Fruit fly (Drosophila melanogaster) whole organism, embryonic: ENCODE results near the gene CG31797.

Source experiments
- B-H2 ChIP-seq: fragments of 200-800 bp; sonication (Bioruptor generic); optimal IDR thresholded peaks from 2 replicates; lab custom pipeline; 2018; ENCODE audit warnings: missing biosample characterization, mild to moderate bottlenecking, missing genetic modification characterization
- Blimp-1 ChIP-seq: fragments of 200-800 bp; sonication (Bioruptor generic); optimal IDR thresholded peaks from 3 replicates; lab custom pipeline; 2018; ENCODE audit warnings: missing biosample characterization, missing genetic modification characterization, mild to moderate bottlenecking, moderate library complexity, missing genetic modification reagents
- CG10274 ChIP-seq: fragments of 200-800 bp; sonication (Bioruptor generic); optimal IDR thresholded peaks from 3 replicates; lab custom pipeline; 2017; ENCODE audit warnings: missing biosample characterization, mild to moderate bottlenecking, missing genetic modification characterization
- CG11093 ChIP-seq: fragments of 200-800 bp; sonication (Bioruptor generic); IDR thresholded peaks from 3 replicates; pipeline ENCODE4 v1.3.6; 2022; ENCODE audit warnings: missing biosample characterization, missing genetic modification characterization
- CG11560 ChIP-seq: fragments of 200-800 bp; sonication (Bioruptor generic); IDR thresholded peaks from 3 replicates; pipeline ENCODE4 v1.3.6; 2022; ENCODE audit warnings: missing biosample characterization, missing genetic modification characterization
- CG13296 ChIP-seq: fragments of 200-800 bp; sonication (Bioruptor generic); optimal IDR thresholded peaks from 3 replicates; lab custom pipeline; 2018; ENCODE audit warnings: missing biosample characterization, mild to moderate bottlenecking, missing genetic modification characterization
- CG13894 ChIP-seq: fragments of 200-800 bp; sonication (Bioruptor generic); optimal IDR thresholded peaks from 3 replicates; lab custom pipeline; 2018; ENCODE audit warnings: missing biosample characterization, mild to moderate bottlenecking, missing genetic modification characterization, moderate library complexity
- CG17612 ChIP-seq: fragments of 200-800 bp; sonication (Bioruptor generic); IDR thresholded peaks from 2 replicates; pipeline ENCODE4 v1.3.6; 2022; ENCODE audit warnings: missing biosample characterization, missing genetic modification characterization
- CG2199 ChIP-seq: fragments of 200-800 bp; sonication (Bioruptor generic); IDR thresholded peaks from 3 replicates; pipeline ENCODE4 v1.3.6; 2022; ENCODE audit warnings: missing biosample characterization, missing genetic modification characterization
- CG32767 ChIP-seq: fragments of 200-800 bp; sonication (Bioruptor generic); IDR thresholded peaks from 2 replicates; pipeline ENCODE4 v1.3.6; 2022; ENCODE audit warnings: missing biosample characterization, missing genetic modification characterization
- CG5245 ChIP-seq: fragments of 200-800 bp; sonication (Bioruptor generic); optimal IDR thresholded peaks from 3 replicates; lab custom pipeline; 2016; ENCODE audit warnings: missing biosample characterization, missing genetic modification characterization
- CG5953 ChIP-seq: fragments of 200-800 bp; sonication (Bioruptor generic); IDR thresholded peaks from 2 replicates; pipeline ENCODE4 v1.3.6; 2022; ENCODE audit warnings: missing biosample characterization, missing genetic modification characterization
- CG7271 ChIP-seq: fragments of 200-800 bp; sonication (Bioruptor generic); optimal IDR thresholded peaks from 2 replicates; lab custom pipeline; 2018; ENCODE audit warnings: missing biosample characterization, mild to moderate bottlenecking, missing genetic modification characterization, moderate library complexity
- CG8388 ChIP-seq: fragments of 200-800 bp; sonication (Bioruptor generic); optimal IDR thresholded peaks from 2 replicates; lab custom pipeline; 2019; ENCODE audit warnings: missing biosample characterization, mild to moderate bottlenecking, missing genetic modification characterization, moderate library complexity
- CG9876 ChIP-seq: fragments of 200-800 bp; sonication (Bioruptor generic); optimal IDR thresholded peaks from 2 replicates; lab custom pipeline; 2016; ENCODE audit warnings: missing biosample characterization, missing genetic modification characterization
- CG9932 ChIP-seq: fragments of 200-800 bp; sonication (Bioruptor generic); IDR thresholded peaks from 2 replicates; pipeline ENCODE4 v1.3.6; 2022; ENCODE audit warnings: missing biosample characterization, missing genetic modification characterization
- D19A ChIP-seq: fragments of 200-800 bp; optimal IDR thresholded peaks from 3 replicates; lab custom pipeline; 2019; ENCODE audit warnings: missing biosample characterization, mild to moderate bottlenecking, missing genetic modification characterization, moderate library complexity
- D19B ChIP-seq: fragments of 200-800 bp; sonication (Bioruptor generic); optimal IDR thresholded peaks from 2 replicates; lab custom pipeline; 2017; ENCODE audit warnings: missing biosample characterization, mild to moderate bottlenecking, missing genetic modification characterization
- Dref ChIP-seq: fragments of 200-800 bp; sonication (Bioruptor generic); IDR thresholded peaks from 2 replicates; pipeline ENCODE4 v1.3.6; 2022; ENCODE audit warnings: missing biosample characterization, missing genetic modification characterization
- Ets97D ChIP-seq: fragments of 200-800 bp; sonication (Bioruptor generic); optimal IDR thresholded peaks from 3 replicates; lab custom pipeline; 2016; ENCODE audit warnings: missing biosample characterization, missing genetic modification characterization
- Gsc ChIP-seq: fragments of 200-800 bp; sonication (Bioruptor generic); IDR thresholded peaks from 2 replicates; pipeline ENCODE4 v1.3.6; 2022; ENCODE audit warnings: missing biosample characterization, missing genetic modification characterization
- HLHmδ ChIP-seq: fragments of 200-800 bp; sonication (Bioruptor generic); optimal IDR thresholded peaks from 2 replicates; lab custom pipeline; 2018; ENCODE audit warnings: missing biosample characterization, mild to moderate bottlenecking, missing genetic modification characterization, moderate library complexity
- Hmr ChIP-seq: fragments of 200-800 bp; sonication (Bioruptor generic); optimal IDR thresholded peaks from 3 replicates; lab custom pipeline; 2017; ENCODE audit warnings: mild to moderate bottlenecking, missing biosample characterization, missing genetic modification reagents, missing genetic modification characterization
- Hr39 ChIP-seq: fragments of >200 bp; optimal IDR thresholded peaks from 2 replicates; lab custom pipeline; 2017
- Neu2 ChIP-seq: fragments of 200-800 bp; sonication (Bioruptor generic); optimal IDR thresholded peaks from 3 replicates; lab custom pipeline; 2016; ENCODE audit warnings: missing biosample characterization, missing genetic modification characterization, borderline replicate concordance
- Poxn ChIP-seq: fragments of 200-800 bp; sonication (Bioruptor generic); IDR thresholded peaks from 2 replicates; pipeline ENCODE4 v1.3.6; 2022; ENCODE audit warnings: missing biosample characterization, missing genetic modification characterization
- Rfx ChIP-seq: fragments of 200-800 bp; sonication (Bioruptor generic); IDR thresholded peaks from 2 replicates; pipeline ENCODE4 v1.3.6; 2022; ENCODE audit warnings: missing biosample characterization, missing genetic modification characterization
- Six4 ChIP-seq: fragments of 200-800 bp; sonication (Bioruptor generic); optimal IDR thresholded peaks from 2 replicates; lab custom pipeline; 2016; ENCODE audit warnings: missing biosample characterization, missing genetic modification characterization
- al ChIP-seq: fragments of 200-800 bp; sonication (Bioruptor generic); IDR thresholded peaks from 2 replicates; pipeline ENCODE4 v1.3.6; 2022; ENCODE audit warnings: missing biosample characterization, missing genetic modification characterization
- bcd ChIP-seq: fragments of 200-800 bp; sonication (Bioruptor generic); optimal IDR thresholded peaks from 2 replicates; lab custom pipeline; 2017; ENCODE audit warnings: missing biosample characterization, mild to moderate bottlenecking, missing genetic modification characterization
- crol ChIP-seq: fragments of 200-800 bp; sonication (Bioruptor generic); IDR thresholded peaks from 2 replicates; pipeline ENCODE4 v1.3.6; 2022; ENCODE audit warnings: missing biosample characterization, missing genetic modification characterization
- dan ChIP-seq: fragments of 200-800 bp; sonication (Bioruptor generic); IDR thresholded peaks from 2 replicates; pipeline ENCODE4 v1.3.6; 2022; ENCODE audit warnings: missing biosample characterization, missing genetic modification characterization
- danr ChIP-seq: fragments of 200-800 bp; sonication (Bioruptor generic); IDR thresholded peaks from 2 replicates; pipeline ENCODE4 v1.3.6; 2022; ENCODE audit warnings: missing biosample characterization, missing genetic modification characterization
- dysf ChIP-seq: fragments of 200-800 bp; sonication (Bioruptor generic); IDR thresholded peaks from 3 replicates; pipeline ENCODE4 v1.3.6; 2022; ENCODE audit warnings: missing biosample characterization, missing genetic modification characterization
- eve ChIP-seq, 2 experiments: fragments of >200 bp; optimal IDR thresholded peaks; 2 replicates each; lab custom pipeline; 2017; ENCODE audit warnings: missing biosample characterization in 2 of 2, missing genetic modification characterization in 2 of 2
- fd102C ChIP-seq: fragments of 200-800 bp; sonication (Bioruptor generic); optimal IDR thresholded peaks from 2 replicates; lab custom pipeline; 2018; ENCODE audit warnings: missing biosample characterization, mild to moderate bottlenecking, missing genetic modification characterization, moderate library complexity
- gce ChIP-seq: fragments of 200-800 bp; sonication (Bioruptor generic); IDR thresholded peaks from 3 replicates; pipeline ENCODE4 v1.3.6; 2022; ENCODE audit warnings: missing biosample characterization, missing genetic modification characterization
- hkb ChIP-seq, 2 experiments: fragments of 200-800 bp in 1 of 2; fragments of >200 bp in 1 of 2; sonication (Bioruptor generic) in 1 of 2; IDR thresholded peaks in 1 of 2; optimal IDR thresholded peaks in 1 of 2; 2 replicates each; pipeline versions ENCODE4 v1.3.6 to Lab custom; 2017 to 2022; ENCODE audit warnings: missing biosample characterization in 1 of 2, missing genetic modification characterization in 1 of 2
- jigr1 ChIP-seq: fragments of 200-800 bp; sonication (Bioruptor generic); IDR thresholded peaks from 3 replicates; pipeline ENCODE4 v1.3.6; 2022; ENCODE audit warnings: missing biosample characterization, missing genetic modification characterization
- lilli ChIP-seq: fragments of 200-800 bp; sonication (Bioruptor generic); optimal IDR thresholded peaks from 3 replicates; lab custom pipeline; 2016; ENCODE audit warnings: missing biosample characterization, missing genetic modification characterization
- p53 ChIP-seq: fragments of 200-800 bp; sonication (Bioruptor generic); optimal IDR thresholded peaks from 2 replicates; lab custom pipeline; 2016; ENCODE audit warnings: missing biosample characterization, missing genetic modification characterization
- pfk ChIP-seq: fragments of 200-800 bp; sonication (Bioruptor generic); optimal IDR thresholded peaks from 2 replicates; lab custom pipeline; 2018; ENCODE audit warnings: missing biosample characterization, mild to moderate bottlenecking, missing genetic modification characterization, moderate library complexity
- phol ChIP-seq: fragments of 200-800 bp; sonication (Bioruptor generic); optimal IDR thresholded peaks from 3 replicates; lab custom pipeline; 2018; ENCODE audit warnings: missing biosample characterization, mild to moderate bottlenecking, missing genetic modification characterization, moderate library complexity
- prd ChIP-seq, 3 experiments: fragments of >200 bp in 2 of 3; fragments of 200-800 bp in 1 of 3; sonication (Bioruptor generic) in 1 of 3; optimal IDR thresholded peaks in 2 of 3; IDR thresholded peaks in 1 of 3; 2 replicates in 2 of 3; 3 replicates in 1 of 3; pipeline versions ENCODE4 v1.3.6 to Lab custom; 2017 to 2022; ENCODE audit warnings: missing biosample characterization in 1 of 3, missing genetic modification characterization in 1 of 3
- sens ChIP-seq: fragments of 200-800 bp; sonication (Bioruptor generic); peaks from one replicate; lab custom pipeline; 2016; ENCODE audit warnings: missing biosample characterization, missing genetic modification characterization
- sima ChIP-seq: fragments of 200-800 bp; sonication (Bioruptor generic); optimal IDR thresholded peaks from 2 replicates; lab custom pipeline; 2016; ENCODE audit warnings: missing biosample characterization, missing genetic modification characterization
- tup ChIP-seq: fragments of 200-800 bp; sonication (Bioruptor generic); optimal IDR thresholded peaks from 2 replicates; lab custom pipeline; 2016; ENCODE audit warnings: missing biosample characterization, mild to moderate bottlenecking, missing genetic modification characterization, moderate library complexity
- vfl ChIP-seq: fragments of 200-800 bp; sonication (Bioruptor generic); optimal IDR thresholded peaks from 2 replicates; lab custom pipeline; 2016; ENCODE audit warnings: missing biosample characterization, missing genetic modification characterization
- zen2 ChIP-seq: fragments of 200-800 bp; sonication (Bioruptor generic); IDR thresholded peaks from 3 replicates; pipeline ENCODE4 v1.3.6; 2022; ENCODE audit warnings: missing biosample characterization, missing genetic modification characterization; ENCODE audit not compliant: partially characterized antibody
- zfh1 ChIP-seq: fragments of 200-800 bp; sonication (Bioruptor generic); IDR thresholded peaks from 3 replicates; pipeline ENCODE4 v1.3.6; 2022; ENCODE audit warnings: missing biosample characterization, missing genetic modification characterization

The CG31797 gene

dm6 chr2L:19270686-19271085 is 8.6 kb upstream of the CG31797 start:
- TF ChIP-seq sens (GFP tag; lab: Kevin White, UChicago) (peak; percentile 38), CG8388 (no peak)

dm6 chr2L:19263516-19263915 is 1.5 kb upstream of the CG31797 start:
- TF ChIP-seq CG32767 (no peak), CG9876 (GFP tag; lab: Kevin White, UChicago) (no peak), zen2 (GFP tag; lab: Robert Waterston, UW) (no peak), danr (no peak), Dref (GFP tag; lab: Robert Waterston, UW) (no peak), p53 (GFP tag; lab: Kevin White, UChicago) (no peak), CG13296 (no peak), HLHmδ (GFP tag; lab: Kevin White, UChicago) (peak; percentile 34), CG17612 (GFP tag; lab: Robert Waterston, UW) (no peak), Poxn (GFP tag; lab: Robert Waterston, UW) (no peak), dan (no peak), Hmr (GFP tag; lab: Kevin White, UChicago) (no peak), vfl (no peak), eve (GFP tag; optimal IDR thresholded peaks at IDR 0.05; lab: Kevin White, UChicago) (no peak), fd102C (no peak), D19A (tag; lab: Kevin White, UChicago) (no peak), Blimp-1 (GFP tag; lab: Kevin White, UChicago) (no peak), hkb (optimal IDR thresholded peaks at IDR 0.05; lab: Kevin White, UChicago) (no peak), hkb (GFP tag; IDR thresholded peaks at IDR 0.05; lab: Robert Waterston, UW) (no peak), CG2199 (GFP tag; lab: Robert Waterston, UW) (no peak), CG5953 (GFP tag; lab: Robert Waterston, UW) (no peak), CG9932 (GFP tag; lab: Robert Waterston, UW) (no peak), Ets97D (GFP tag; lab: Kevin White, UChicago) (peak; percentile 4), Hr39 (lab: Kevin White, UChicago) (no peak), CG11560 (tag; lab: Robert Waterston, UW) (no peak), zfh1 (GFP tag; lab: Robert Waterston, UW) (peak; percentile 57; the same call in 2 of the 3 replicates), Rfx (GFP tag; lab: Robert Waterston, UW) (no peak), al (GFP tag; lab: Robert Waterston, UW) (no peak), lilli (GFP tag; lab: Kevin White, UChicago) (no peak), CG10274 (GFP tag; lab: Kevin White, UChicago) (no peak), Neu2 (GFP tag; lab: Kevin White, UChicago) (no peak), CG7271 (tag; lab: Kevin White, UChicago) (peak; percentile 38), Gsc (GFP tag; lab: Robert Waterston, UW) (no peak), B-H2 (GFP tag; lab: Kevin White, UChicago) (no peak), CG11093 (no peak), CG13894 (tag; lab: Kevin White, UChicago) (no peak), phol (tag; lab: Kevin White, UChicago) (peak; percentile 78), bcd (GFP tag; lab: Kevin White, UChicago) (no peak), jigr1 (no peak), Six4 (GFP tag; lab: Kevin White, UChicago) (no peak), tup (GFP tag; lab: Kevin White, UChicago) (no peak), gce (GFP tag; lab: Robert Waterston, UW) (no peak), CG5245 (GFP tag; lab: Kevin White, UChicago) (no peak), dysf (GFP tag; lab: Robert Waterston, UW) (0 out of 3 replicates have a peak, but pooled peaks have one; percentile 7), D19B (GFP tag; lab: Kevin White, UChicago) (no peak), sima (GFP tag; lab: Kevin White, UChicago) (no peak), crol (GFP tag; lab: Robert Waterston, UW) (no peak), pfk (GFP tag; lab: Kevin White, UChicago) (no peak), prd (optimal IDR thresholded peaks at IDR 0.05; lab: Kevin White, UChicago) (no peak), prd (GFP tag; IDR thresholded peaks at IDR 0.05; lab: Robert Waterston, UW) (no peak)
